Worm (Caenorhabditis elegans) whole organism, late embryonic: ENCODE measurements around the gene sre-10.

ENCODE experiments used
- C08G9.2 ChIP-seq: sonication (generic microtip); optimal IDR thresholded peaks from 2 replicates; lab custom pipeline; 2016; ENCODE audit warnings: mild to moderate bottlenecking, missing genetic modification characterization, moderate library complexity, missing compliant biosample characterization
- C38D4.7 ChIP-seq: fragments of 200-800 bp; sonication (Bioruptor generic); optimal IDR thresholded peaks from 2 replicates; lab custom pipeline; 2018; ENCODE audit warnings: mild to moderate bottlenecking, missing genetic modification characterization, moderate library complexity, missing compliant biosample characterization
- K09A11.1 ChIP-seq: sonication (generic microtip); optimal IDR thresholded peaks from 2 replicates; lab custom pipeline; 2017; ENCODE audit warnings: antibody characterized with exemption, mild to moderate bottlenecking, missing genetic modification characterization, missing compliant biosample characterization; ENCODE audit not compliant: insufficient read depth
- T23F11.4 ChIP-seq: fragments of 200-800 bp; sonication (Bioruptor generic); optimal IDR thresholded peaks from 2 replicates; lab custom pipeline; 2018; ENCODE audit warnings: mild to moderate bottlenecking, missing genetic modification characterization, missing compliant biosample characterization
- Y22D7AL.16 ChIP-seq: sonication (generic microtip); optimal IDR thresholded peaks from 2 replicates; lab custom pipeline; 2016; ENCODE audit warnings: missing genetic modification characterization, missing compliant biosample characterization
- ahr-1 ChIP-seq: sonication (generic microtip); optimal IDR thresholded peaks from 2 replicates; lab custom pipeline; 2016; ENCODE audit warnings: missing genetic modification characterization, missing compliant biosample characterization
- ceh-19 ChIP-seq: fragments of 200-800 bp; sonication (Bioruptor generic); optimal IDR thresholded peaks from 2 replicates; lab custom pipeline; 2018; ENCODE audit warnings: mild to moderate bottlenecking, missing genetic modification characterization, missing compliant biosample characterization
- ceh-2 ChIP-seq: sonication (generic microtip); optimal IDR thresholded peaks from 2 replicates; lab custom pipeline; 2016; ENCODE audit warnings: missing genotype, missing genetic modification characterization, missing compliant biosample characterization
- ceh-24 ChIP-seq: sonication (generic microtip); optimal IDR thresholded peaks from 2 replicates; lab custom pipeline; 2016; ENCODE audit warnings: mild to moderate bottlenecking, missing genetic modification characterization, missing compliant biosample characterization
- ceh-34 ChIP-seq: sonication (generic microtip); optimal IDR thresholded peaks from 2 replicates; lab custom pipeline; 2016; ENCODE audit warnings: mild to moderate bottlenecking, missing genetic modification characterization, missing compliant biosample characterization
- ceh-6 ChIP-seq: fragments of 200-800 bp; sonication (Bioruptor generic); optimal IDR thresholded peaks from 2 replicates; lab custom pipeline; 2018; ENCODE audit warnings: mild to moderate bottlenecking, missing genetic modification characterization, missing compliant biosample characterization
- ceh-9 ChIP-seq: sonication (generic microtip); optimal IDR thresholded peaks from 2 replicates; lab custom pipeline; 2016; ENCODE audit warnings: mild to moderate bottlenecking, missing genetic modification characterization, inconsistent platforms, missing compliant biosample characterization
- che-1 ChIP-seq: sonication (generic microtip); optimal IDR thresholded peaks from 2 replicates; lab custom pipeline; 2016; ENCODE audit warnings: mild to moderate bottlenecking, missing genetic modification characterization, missing compliant biosample characterization
- dve-1 ChIP-seq: sonication (generic microtip); optimal IDR thresholded peaks from 2 replicates; lab custom pipeline; 2017; ENCODE audit warnings: antibody characterized with exemption, mild to moderate bottlenecking, missing genetic modification characterization, missing compliant biosample characterization
- elt-2 ChIP-seq: sonication (generic microtip); optimal IDR thresholded peaks from 2 replicates; lab custom pipeline; 2016; ENCODE audit warnings: missing genetic modification reagents, missing genetic modification characterization, missing compliant biosample characterization
- eyg-1 ChIP-seq: sonication (generic microtip); optimal IDR thresholded peaks from 2 replicates; lab custom pipeline; 2016; ENCODE audit warnings: missing genotype, missing genetic modification characterization, missing compliant biosample characterization
- fkh-6 ChIP-seq: sonication (generic microtip); optimal IDR thresholded peaks from 2 replicates; lab custom pipeline; 2016; ENCODE audit warnings: missing genetic modification characterization, missing compliant biosample characterization
- gmeb-2 ChIP-seq: sonication (generic microtip); optimal IDR thresholded peaks from 2 replicates; lab custom pipeline; 2016; ENCODE audit warnings: missing genetic modification characterization, inconsistent platforms, missing compliant biosample characterization
- hlh-15 ChIP-seq: sonication (generic microtip); optimal IDR thresholded peaks from 2 replicates; lab custom pipeline; 2016; ENCODE audit warnings: missing genetic modification characterization, missing compliant biosample characterization
- hlh-30 ChIP-seq: sonication (generic microtip); optimal IDR thresholded peaks from 2 replicates; lab custom pipeline; 2017; ENCODE audit warnings: antibody characterized with exemption, missing genetic modification characterization, missing compliant biosample characterization; ENCODE audit not compliant: insufficient read depth
- madf-2 ChIP-seq: sonication (generic microtip); optimal IDR thresholded peaks from 2 replicates; lab custom pipeline; 2017; ENCODE audit warnings: missing genetic modification characterization, missing compliant biosample characterization
- nfya-1 ChIP-seq: sonication (generic microtip); optimal IDR thresholded peaks from 2 replicates; lab custom pipeline; 2017; ENCODE audit warnings: missing genetic modification characterization, mild to moderate bottlenecking, missing compliant biosample characterization, antibody characterized with exemption, moderate library complexity
- npax-4 ChIP-seq: sonication (generic microtip); optimal IDR thresholded peaks from 2 replicates; lab custom pipeline; 2016; ENCODE audit warnings: missing genetic modification characterization, missing compliant biosample characterization
- odd-2 ChIP-seq: sonication (generic microtip); optimal IDR thresholded peaks from 2 replicates; lab custom pipeline; 2017; ENCODE audit warnings: antibody characterized with exemption, mild to moderate bottlenecking, missing genetic modification characterization, missing compliant biosample characterization
- pha-2 ChIP-seq: sonication (generic microtip); optimal IDR thresholded peaks from 2 replicates; lab custom pipeline; 2017; ENCODE audit warnings: mild to moderate bottlenecking, missing genetic modification characterization, missing compliant biosample characterization
- pha-4 ChIP-seq: fragments of 150-350 bp; optimal IDR thresholded peaks from 2 replicates; lab custom pipeline; 2018; ENCODE audit warnings: missing biosample characterization, missing genetic modification reagents, missing genetic modification characterization
- ref-2 ChIP-seq: sonication (generic microtip); optimal IDR thresholded peaks from 2 replicates; lab custom pipeline; 2016; ENCODE audit warnings: missing genetic modification characterization, missing compliant biosample characterization
- sdc-2 ChIP-seq: sonication (generic microtip); optimal IDR thresholded peaks from 2 replicates; lab custom pipeline; 2016; ENCODE audit warnings: missing genotype, missing genetic modification characterization, missing compliant biosample characterization
- sox-4 ChIP-seq: sonication (generic microtip); optimal IDR thresholded peaks from 2 replicates; lab custom pipeline; 2017; ENCODE audit warnings: mild to moderate bottlenecking, missing genetic modification characterization, inconsistent platforms, missing compliant biosample characterization
- syd-9 ChIP-seq: sonication (generic microtip); optimal IDR thresholded peaks from 2 replicates; lab custom pipeline; 2016; ENCODE audit warnings: mild to moderate bottlenecking, missing genetic modification characterization, moderate library complexity, missing compliant biosample characterization
- unc-3 ChIP-seq, 2 experiments: fragments of 200-800 bp in 1 of 2; sonication (Bioruptor generic) in 1 of 2; sonication (generic microtip) in 1 of 2; conservative IDR thresholded peaks in 1 of 2; optimal IDR thresholded peaks in 1 of 2; 2 replicates each; pipeline versions ENCODE4 v1.3.6 to Lab custom; 2016 to 2022; ENCODE audit warnings: missing compliant biosample characterization in 2 of 2, missing genetic modification characterization in 2 of 2, missing genetic modification reagents in 1 of 2
- unc-55 ChIP-seq: sonication (generic microtip); optimal IDR thresholded peaks from 2 replicates; lab custom pipeline; 2017; ENCODE audit warnings: missing biosample characterization, missing genetic modification reagents, missing genetic modification characterization
- unc-86 ChIP-seq: sonication (generic microtip); optimal IDR thresholded peaks from 2 replicates; lab custom pipeline; 2016; ENCODE audit warnings: missing genetic modification characterization, missing compliant biosample characterization
- zip-5 ChIP-seq: sonication (generic microtip); optimal IDR thresholded peaks from 2 replicates; lab custom pipeline; 2016; ENCODE audit warnings: missing genetic modification characterization, missing compliant biosample characterization
- ztf-16 ChIP-seq: sonication (generic microtip); optimal IDR thresholded peaks from 2 replicates; lab custom pipeline; 2017; ENCODE audit warnings: missing genetic modification characterization, missing compliant biosample characterization

Gene sre-10

ce11 chrV:7084612-7085139, 47.7 kb upstream of the sre-10 start, which contains the start of gene mys-1 (continued):
- TF ChIP-seq ceh-34 (tag; lab: Kevin White, UChicago) (peak; percentile 58), dve-1 (tag; lab: Kevin White, UChicago) (no peak), ceh-2 (tag; lab: Kevin White, UChicago) (peak; percentile 88), unc-3 (GFP tag; conservative IDR thresholded peaks at IDR 0.05; lab: Robert Waterston, UW) (0 out of 2 replicates have a peak, but pooled peaks have one; percentile 32), unc-3 (tag; optimal IDR thresholded peaks at IDR 0.05; lab: Kevin White, UChicago) (no peak), elt-2 (tag; lab: Kevin White, UChicago) (peak; percentile 38), sox-4 (tag; lab: Kevin White, UChicago) (no peak), syd-9 (tag; lab: Kevin White, UChicago) (no peak), T23F11.4 (GFP tag; lab: Kevin White, UChicago) (no peak), pha-4 (tag; lab: Kevin White, UChicago) (no peak), ztf-16 (tag; lab: Kevin White, UChicago) (peak; percentile 27), C08G9.2 (peak; percentile 92), hlh-15 (tag; lab: Kevin White, UChicago) (no peak), pha-2 (tag; lab: Kevin White, UChicago) (peak; percentile 36), ceh-9 (tag; lab: Kevin White, UChicago) (no peak), ceh-6 (no peak), ref-2 (tag; lab: Kevin White, UChicago) (peak; percentile 73), zip-5 (tag; lab: Kevin White, UChicago) (peak; percentile 77), K09A11.1 (no peak), ahr-1 (tag; lab: Kevin White, UChicago) (no peak), nfya-1 (tag; lab: Kevin White, UChicago) (no peak), ceh-19 (GFP tag; lab: Kevin White, UChicago) (no peak), unc-86 (peak; percentile 1)
- TF ChIP-seq, all 69 proteins: peak for 24

DNA sequence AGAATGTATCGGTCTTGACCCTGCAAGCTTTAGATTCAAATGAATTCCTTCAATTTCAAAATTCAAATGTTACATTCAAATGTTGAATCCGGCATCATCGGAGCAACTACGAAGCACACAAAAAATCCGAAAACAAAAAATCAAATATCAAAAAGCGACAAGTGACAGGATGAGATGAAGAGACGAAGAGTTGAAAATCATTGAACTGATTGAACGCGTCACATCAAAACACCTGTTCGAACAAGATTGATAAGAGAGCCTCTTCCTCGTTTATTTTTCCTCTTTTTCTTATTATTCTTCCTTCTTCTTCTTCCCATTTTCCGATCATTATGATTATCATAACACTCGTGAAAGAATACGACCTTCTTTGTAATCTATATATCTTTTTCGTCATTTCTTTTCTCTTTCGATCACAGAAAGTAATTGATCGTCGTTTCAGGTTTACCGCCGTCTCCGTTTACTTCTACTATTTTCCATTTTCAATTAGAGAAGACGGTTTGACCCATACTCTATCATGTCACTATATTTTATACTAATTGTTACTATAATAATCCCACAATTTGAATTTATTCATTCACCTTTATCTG, 46.7 kb upstream of the sre-10 start, which contains the start of gene VC5.2:
VC5.2 (plus strand) TSS at position 439 of the 587 bp plus-strand sequence.
- TF ChIP-seq ref-2 (tag; lab: Kevin White, UChicago) (no peak), unc-55 (GFP tag; lab: Kevin White, UChicago) (peak; percentile 72)
- TF ChIP-seq, all 69 proteins: peak for 1

ce11 chrV:7087340-7087739, 45.0 kb upstream of the sre-10 start:
- TF ChIP-seq ahr-1 (tag; lab: Kevin White, UChicago) (no peak), ref-2 (tag; lab: Kevin White, UChicago) (no peak), sdc-2 (tag; lab: Kevin White, UChicago) (no peak), ceh-24 (tag; lab: Kevin White, UChicago) (no peak), fkh-6 (tag; lab: Kevin White, UChicago) (no peak), gmeb-2 (tag; lab: Kevin White, UChicago) (no peak), hlh-30 (tag; lab: Kevin White, UChicago) (no peak), nfya-1 (tag; lab: Kevin White, UChicago) (no peak), elt-2 (tag; lab: Kevin White, UChicago) (no peak), odd-2 (tag; lab: Kevin White, UChicago) (no peak), Y22D7AL.16 (tag; lab: Kevin White, UChicago) (no peak), che-1 (tag; lab: Kevin White, UChicago) (no peak), zip-5 (tag; lab: Kevin White, UChicago) (no peak), pha-2 (tag; lab: Kevin White, UChicago) (no peak), C38D4.7 (no peak), npax-4 (no peak), madf-2 (tag; lab: Kevin White, UChicago) (no peak), ceh-9 (tag; lab: Kevin White, UChicago) (no peak), eyg-1 (no peak)
